Worm (Caenorhabditis elegans) whole organism, midembryonic: ENCODE results near the gene btb-8.

ENCODE experiments used
- T22C8.4 ChIP-seq: fragments of 200-800 bp; sonication (Bioruptor generic); IDR thresholded peaks from 2 replicates; pipeline ENCODE4 v1.3.6; 2022; ENCODE audit warnings: missing genetic modification characterization, missing compliant biosample characterization
- cog-1 ChIP-seq: sonication (generic microtip); optimal IDR thresholded peaks from 2 replicates; lab custom pipeline; 2016; ENCODE audit warnings: missing genetic modification characterization, missing compliant biosample characterization
- flt-1 ChIP-seq: fragments of 200-800 bp; sonication (Bioruptor generic); IDR thresholded peaks from 2 replicates; pipeline ENCODE4 v1.3.6; 2022; ENCODE audit warnings: missing genetic modification characterization, missing compliant biosample characterization
- klf-2 ChIP-seq: fragments of 200-800 bp; sonication (Bioruptor generic); conservative IDR thresholded peaks from 2 replicates; pipeline ENCODE4 v1.3.6; 2022; ENCODE audit warnings: missing genetic modification reagents, missing genetic modification characterization, missing compliant biosample characterization
- med-1 ChIP-seq: sonication (generic microtip); optimal IDR thresholded peaks from 2 replicates; lab custom pipeline; 2017; ENCODE audit warnings: missing genetic modification characterization, mild to moderate bottlenecking, missing compliant biosample characterization, antibody characterized with exemption, missing genetic modification reagents; ENCODE audit not compliant: insufficient read depth
- ref-1 ChIP-seq: fragments of 200-800 bp; sonication (Bioruptor generic); conservative IDR thresholded peaks from 2 replicates; pipeline ENCODE4 v1.3.6; 2022; ENCODE audit warnings: missing genetic modification reagents, missing genetic modification characterization, missing compliant biosample characterization
- tab-1 ChIP-seq: fragments of 200-800 bp; sonication (Bioruptor generic); IDR thresholded peaks from 2 replicates; pipeline ENCODE4 v1.3.6; 2022; ENCODE audit warnings: missing genetic modification characterization, missing compliant biosample characterization
- ztf-23 ChIP-seq: fragments of 200-800 bp; sonication (Bioruptor generic); IDR thresholded peaks from 2 replicates; pipeline ENCODE4 v1.3.6; 2022; ENCODE audit warnings: missing genetic modification reagents, missing genetic modification characterization, missing compliant biosample characterization
- ztf-29 ChIP-seq: fragments of 200-800 bp; sonication (Bioruptor generic); IDR thresholded peaks from 2 replicates; pipeline ENCODE4 v1.3.6; 2022; ENCODE audit warnings: missing genetic modification reagents, missing genetic modification characterization, missing compliant biosample characterization

- TF ChIP-seq flt-1 (GFP tag; lab: Robert Waterston, UW) (no peak), ztf-29 (GFP tag; lab: Robert Waterston, UW) (no peak), tab-1 (GFP tag; lab: Robert Waterston, UW) (no peak), klf-2 (GFP tag; lab: Robert Waterston, UW) (no peak), T22C8.4 (GFP tag; lab: Robert Waterston, UW) (no peak), cog-1 (no peak), med-1 (GFP tag; lab: Kevin White, UChicago) (no peak), ref-1 (GFP tag; lab: Robert Waterston, UW) (no peak), ztf-23 (GFP tag; lab: Robert Waterston, UW) (no peak)
These were observed 19.2 kb upstream of the btb-8 start, which contains the start of gene fbxb-47 for ce11 chrII:1703363-1703762.
